Fruit fly (Drosophila melanogaster): Measurements from ENCODE around the gene Tsp26A.
A peak's percentile ranks its signal among the peaks of the same experiment; 100 is the strongest.

Tsp26A gene

dm6 chr2L:5980862-5981432 lies 19.1 kb upstream of the Tsp26A start, which contains the start of gene chic (continued):
- TF ChIP-seq sr (GFP tag; IDR thresholded peaks at IDR 0.05) (no peak), CkIIα-i1 (GFP tag; IDR thresholded peaks at IDR 0.05) (no peak), CG13424 (tag; optimal IDR thresholded peaks at IDR 0.05) (peak; percentile 37), CG3995 (GFP tag; optimal IDR thresholded peaks at IDR 0.05) (peak; percentile 90), CG12659 (GFP tag; optimal IDR thresholded peaks at IDR 0.05) (peak; percentile 14), CG7839 (tag; optimal IDR thresholded peaks at IDR 0.05) (peak; percentile 7), CG15269 (tag; optimal IDR thresholded peaks at IDR 0.05) (no peak), CG6854 (GFP tag; optimal IDR thresholded peaks at IDR 0.05) (no peak), Scr (GFP tag; IDR thresholded peaks at IDR 0.05; ENCODE audit: partially characterized antibody) (no peak), Camta (GFP tag; optimal IDR thresholded peaks at IDR 0.05) (peak; percentile 36), Jarid2 (GFP tag; optimal IDR thresholded peaks at IDR 0.05) (peak; percentile 61), Spps (tag; optimal IDR thresholded peaks at IDR 0.05) (no peak), h (optimal IDR thresholded peaks at IDR 0.05) (no peak), ap (GFP tag; IDR thresholded peaks at IDR 0.05) (no peak), ATbp (GFP tag; optimal IDR thresholded peaks at IDR 0.05) (no peak), CG12219 (GFP tag; optimal IDR thresholded peaks at IDR 0.05) (no peak), Kr (GFP tag; optimal IDR thresholded peaks at IDR 0.05) (no peak), E2f2 (GFP tag; IDR thresholded peaks at IDR 0.05) (no peak), repo (GFP tag; optimal IDR thresholded peaks at IDR 0.05) (peak; percentile 2), dimm (GFP tag; IDR thresholded peaks at IDR 0.05) (no peak), Hmx (GFP tag; optimal IDR thresholded peaks at IDR 0.05) (no peak)

DNA sequence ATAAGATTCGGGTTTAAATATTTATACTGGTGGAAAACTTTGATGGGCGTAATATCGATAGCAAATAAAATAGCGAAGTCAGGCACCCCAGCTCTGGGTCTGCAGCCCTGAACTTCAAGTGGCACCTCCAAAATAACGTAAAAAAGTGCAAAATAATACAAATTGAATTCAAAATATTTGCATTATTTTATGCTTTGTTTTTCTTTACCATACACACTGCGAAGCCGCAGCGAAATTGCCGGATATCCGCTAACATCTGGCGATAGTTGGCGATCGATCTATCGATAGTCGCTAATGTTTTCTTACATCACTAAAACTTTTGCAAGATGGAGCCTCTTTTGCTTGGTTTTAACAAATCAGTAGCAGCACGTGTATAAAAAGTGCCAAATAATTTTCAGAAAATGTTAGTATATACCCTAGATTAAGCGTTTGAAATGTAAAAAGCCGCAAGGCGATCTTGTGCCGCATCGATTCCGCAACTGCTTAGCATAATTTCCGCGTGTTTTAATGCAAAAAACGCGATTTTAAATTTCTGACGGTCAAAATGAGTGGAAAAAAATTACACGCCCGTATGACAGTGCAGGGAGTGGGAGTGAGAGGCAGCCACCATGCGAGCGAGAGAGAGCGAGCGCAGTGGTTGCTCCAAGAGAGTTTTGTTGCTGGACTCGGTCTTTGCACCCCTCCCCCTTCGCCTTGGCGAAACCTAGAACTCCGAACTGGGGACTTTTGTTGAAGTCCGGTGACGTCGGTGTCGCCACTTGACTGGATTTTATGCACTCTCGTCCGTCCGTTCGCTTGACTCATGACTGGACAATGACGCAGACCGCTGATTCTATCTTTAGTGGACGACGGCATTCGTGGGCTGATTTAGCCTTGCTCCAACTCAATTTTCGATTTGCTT lies 18.3 kb upstream of the Tsp26A start, which contains the start of gene eIF4A:
eIF4A (plus strand) TSS at position 332 of the 901 bp plus-strand sequence.
- no peak for TF ChIP-seq MBD-R2 (GFP tag; IDR thresholded peaks at IDR 0.05)
- no peak for TF ChIP-seq tna (GFP tag; IDR thresholded peaks at IDR 0.05; ENCODE audit: partially characterized antibody)
- TF ChIP-seq Taf1 (GFP tag; IDR thresholded peaks at IDR 0.05), result no peak
- no peak for TF ChIP-seq CG14667 (GFP tag; IDR thresholded peaks at IDR 0.05)
- peak; percentile 89 for TF ChIP-seq CG9437 (GFP tag; optimal IDR thresholded peaks at IDR 0.05)
- TF ChIP-seq br (optimal IDR thresholded peaks at IDR 0.05), result no peak
- TF ChIP-seq sima (GFP tag; optimal IDR thresholded peaks at IDR 0.05), result no peak
- TF ChIP-seq Chrac-16 (GFP tag; optimal IDR thresholded peaks at IDR 0.05), result no peak
- peak; percentile 1 for TF ChIP-seq Jarid2 (GFP tag; optimal IDR thresholded peaks at IDR 0.05)
- peak; percentile 84 for TF ChIP-seq sens (GFP tag)
- TF ChIP-seq Oaz (GFP tag; IDR thresholded peaks at IDR 0.05), result no peak
- TF ChIP-seq CG14441 (GFP tag; IDR thresholded peaks at IDR 0.05), result no peak
- TF ChIP-seq CG31441 (GFP tag; IDR thresholded peaks at IDR 0.05), result no peak
- no peak for TF ChIP-seq CG17912 (GFP tag; optimal IDR thresholded peaks at IDR 0.05)
- peak in 1 of 2 experiments; percentile 29 for TF ChIP-seq chif (GFP tag; optimal IDR thresholded peaks at IDR 0.05)
- TF ChIP-seq Lhr (GFP tag; optimal IDR thresholded peaks at IDR 0.05), result peak; percentile 76
- TF ChIP-seq unc-4 (GFP tag; IDR thresholded peaks at IDR 0.05; ENCODE audit: partially characterized antibody), result no peak
- no peak for TF ChIP-seq Blimp-1 (GFP tag; optimal IDR thresholded peaks at IDR 0.05)
- no peak for TF ChIP-seq crc (GFP tag; optimal IDR thresholded peaks at IDR 0.05)
- no peak for TF ChIP-seq CG4707 (GFP tag; optimal IDR thresholded peaks at IDR 0.05)
- no peak for TF ChIP-seq slbo (GFP tag; IDR thresholded peaks at IDR 0.05)
- peak; percentile 54 for TF ChIP-seq CG12659 (GFP tag; optimal IDR thresholded peaks at IDR 0.05)
- peak; percentile 9 for TF ChIP-seq Fer2 (tag; optimal IDR thresholded peaks at IDR 0.05)
- no peak for TF ChIP-seq onecut (GFP tag; IDR thresholded peaks at IDR 0.05)
- TF ChIP-seq CG13296 (GFP tag; optimal IDR thresholded peaks at IDR 0.05), result peak; percentile 58
- TF ChIP-seq vfl (GFP tag; optimal IDR thresholded peaks at IDR 0.05), result no peak
- TF ChIP-seq trem (tag; optimal IDR thresholded peaks at IDR 0.05), result peak; percentile 57
- no peak for TF ChIP-seq CG43689 (GFP tag; IDR thresholded peaks at IDR 0.05)
- no peak for TF ChIP-seq pho (GFP tag; optimal IDR thresholded peaks at IDR 0.05)
- TF ChIP-seq CG12391 (tag; optimal IDR thresholded peaks at IDR 0.05), result peak; percentile 25
